Fruit fly (Drosophila melanogaster) S2 (cell line): ENCODE results near the gene CG33978.

Experiments used
- CG8478 ChIP-seq: fragments of >200 bp; optimal IDR thresholded peaks from 2 replicates; lab custom pipeline; 2018
- CTCF ChIP-seq, 2 experiments: fragments of >200 bp; optimal IDR thresholded peaks; 2 replicates each; lab custom pipeline; 2018

DNA sequence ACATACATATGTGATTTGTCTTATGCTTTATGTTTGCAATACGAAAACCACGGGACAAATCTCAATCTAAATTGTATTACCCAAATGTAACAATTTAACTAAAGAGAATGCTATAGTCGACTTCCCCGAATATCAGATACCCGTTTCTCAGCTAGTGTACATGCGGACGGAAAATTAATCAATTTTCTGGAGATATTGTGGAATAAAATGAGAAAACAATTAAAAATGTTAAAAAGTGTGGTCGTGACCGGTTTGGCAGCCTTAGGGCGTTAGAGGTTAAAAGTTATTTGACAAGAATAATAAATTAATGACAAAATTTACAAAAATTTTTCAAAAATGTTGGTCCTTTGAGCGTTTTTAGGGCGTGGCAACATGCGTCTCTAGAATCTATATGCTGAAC lies 17.1 kb upstream of the CG33978 start:
- TF ChIP-seq CTCF (optimal IDR thresholded peaks at IDR 0.05; lab: Kevin White, UChicago), result no peak
- TF ChIP-seq CG8478, result no peak
